Fruit fly (Drosophila melanogaster) whole organism, embryonic: ENCODE data around the gene frj.

Source experiments
- Abd-B ChIP-seq: fragments of 200-800 bp; sonication (Bioruptor generic); optimal IDR thresholded peaks from 2 replicates; lab custom pipeline; 2018; ENCODE audit warnings: missing biosample characterization, mild to moderate bottlenecking, missing genetic modification characterization, moderate library complexity
- Ada2b ChIP-seq: fragments of 200-800 bp; sonication (Bioruptor generic); IDR thresholded peaks from 2 replicates; pipeline ENCODE4 v1.3.6; 2022; ENCODE audit warnings: missing biosample characterization, missing genetic modification characterization
- CG10274 ChIP-seq: fragments of 200-800 bp; sonication (Bioruptor generic); optimal IDR thresholded peaks from 3 replicates; lab custom pipeline; 2017; ENCODE audit warnings: missing biosample characterization, mild to moderate bottlenecking, missing genetic modification characterization
- CG10654 ChIP-seq: fragments of 200-800 bp; sonication (Bioruptor generic); optimal IDR thresholded peaks from 2 replicates; lab custom pipeline; 2016; ENCODE audit warnings: missing biosample characterization, missing genetic modification characterization
- CG11456 ChIP-seq: fragments of 200-800 bp; sonication (Bioruptor generic); IDR thresholded peaks from 3 replicates; pipeline ENCODE4 v1.3.6; 2022; ENCODE audit warnings: missing biosample characterization, missing genetic modification characterization
- CG13123 ChIP-seq: fragments of 200-800 bp; sonication (Bioruptor generic); optimal IDR thresholded peaks from 2 replicates; lab custom pipeline; 2016; ENCODE audit warnings: missing biosample characterization, missing genetic modification characterization
- CG14441 ChIP-seq: fragments of 200-800 bp; sonication (Bioruptor generic); IDR thresholded peaks from 2 replicates; pipeline ENCODE4 v1.3.6; 2022; ENCODE audit warnings: missing biosample characterization, missing genetic modification characterization
- CG14667 ChIP-seq: fragments of 200-800 bp; sonication (Bioruptor generic); IDR thresholded peaks from 2 replicates; pipeline ENCODE4 v1.3.6; 2022; ENCODE audit warnings: missing biosample characterization, missing genetic modification characterization
- CG14965 ChIP-seq: fragments of 200-800 bp; sonication (Bioruptor generic); optimal IDR thresholded peaks from 2 replicates; lab custom pipeline; 2016; ENCODE audit warnings: missing biosample characterization, missing genetic modification characterization, borderline replicate concordance
- CG15073 ChIP-seq: fragments of 200-800 bp; sonication (Bioruptor generic); optimal IDR thresholded peaks from 2 replicates; lab custom pipeline; 2016; ENCODE audit warnings: missing biosample characterization, missing genetic modification characterization
- CG15269 ChIP-seq: fragments of 200-800 bp; sonication (Bioruptor generic); optimal IDR thresholded peaks from 2 replicates; lab custom pipeline; 2018; ENCODE audit warnings: missing biosample characterization, mild to moderate bottlenecking, missing genetic modification characterization, moderate library complexity
- CG15514 ChIP-seq: fragments of 200-800 bp; sonication (Bioruptor generic); optimal IDR thresholded peaks from 3 replicates; lab custom pipeline; 2017; ENCODE audit warnings: missing biosample characterization, missing genetic modification characterization, mild to moderate bottlenecking, moderate library complexity, missing genetic modification reagents
- CG15696 ChIP-seq: fragments of 200-800 bp; sonication (Bioruptor generic); optimal IDR thresholded peaks from 2 replicates; lab custom pipeline; 2019; ENCODE audit warnings: missing biosample characterization, mild to moderate bottlenecking, missing genetic modification characterization, moderate library complexity
- CG16779 ChIP-seq: fragments of 200-800 bp; sonication (Bioruptor generic); IDR thresholded peaks from 2 replicates; pipeline ENCODE4 v1.3.6; 2022; ENCODE audit warnings: missing biosample characterization, missing genetic modification characterization
- CG17361 ChIP-seq: fragments of 200-800 bp; sonication (Bioruptor generic); IDR thresholded peaks from 3 replicates; pipeline ENCODE4 v1.3.6; 2022; ENCODE audit warnings: missing biosample characterization, missing genetic modification characterization
- CG2129 ChIP-seq: fragments of 200-800 bp; sonication (Bioruptor generic); IDR thresholded peaks from 2 replicates; pipeline ENCODE4 v1.3.6; 2022; ENCODE audit warnings: missing biosample characterization, missing genetic modification characterization; ENCODE audit not compliant: partially characterized antibody
- CG2199 ChIP-seq: fragments of 200-800 bp; sonication (Bioruptor generic); IDR thresholded peaks from 3 replicates; pipeline ENCODE4 v1.3.6; 2022; ENCODE audit warnings: missing biosample characterization, missing genetic modification characterization
- CG31441 ChIP-seq: fragments of 200-800 bp; sonication (Bioruptor generic); IDR thresholded peaks from 2 replicates; pipeline ENCODE4 v1.3.6; 2022; ENCODE audit warnings: missing biosample characterization, missing genetic modification characterization
- CG3838 ChIP-seq: fragments of 200-800 bp; sonication (Bioruptor generic); optimal IDR thresholded peaks from 3 replicates; lab custom pipeline; 2016; ENCODE audit warnings: missing biosample characterization, missing genetic modification characterization
- CG4424 ChIP-seq: fragments of 200-800 bp; sonication (Bioruptor generic); optimal IDR thresholded peaks from 3 replicates; lab custom pipeline; 2016; ENCODE audit warnings: missing biosample characterization, missing genetic modification characterization
- CG7745 ChIP-seq: fragments of 200-800 bp; sonication (Bioruptor generic); optimal IDR thresholded peaks from 2 replicates; lab custom pipeline; 2018; ENCODE audit warnings: missing biosample characterization, mild to moderate bottlenecking, missing genetic modification characterization, moderate library complexity
- CG7928 ChIP-seq: fragments of 200-800 bp; sonication (Bioruptor generic); optimal IDR thresholded peaks from 2 replicates; lab custom pipeline; 2017; ENCODE audit warnings: missing biosample characterization, mild to moderate bottlenecking, missing genetic modification characterization
- CG8290 ChIP-seq, 3 experiments: fragments of 200-800 bp; sonication (Bioruptor generic); optimal IDR thresholded peaks; 2 replicates each; lab custom pipeline; 2016 to 2019; ENCODE audit warnings: missing biosample characterization in 3 of 3, missing genetic modification characterization in 3 of 3, mild to moderate bottlenecking in 2 of 3, moderate library complexity in 1 of 3
- CG9437 ChIP-seq: fragments of 200-800 bp; sonication (Bioruptor generic); optimal IDR thresholded peaks from 2 replicates; lab custom pipeline; 2018; ENCODE audit warnings: missing biosample characterization, mild to moderate bottlenecking, missing genetic modification characterization
- CG9609 ChIP-seq: fragments of 200-800 bp; sonication (Bioruptor generic); optimal IDR thresholded peaks from 3 replicates; lab custom pipeline; 2016; ENCODE audit warnings: missing biosample characterization, missing genetic modification characterization
- GATAe ChIP-seq: fragments of 200-800 bp; sonication (Bioruptor generic); conservative IDR thresholded peaks from 2 replicates; pipeline ENCODE4 v1.3.6; 2022; ENCODE audit warnings: missing biosample characterization, missing genetic modification characterization
- Gug ChIP-seq: fragments of 200-800 bp; sonication (Bioruptor generic); IDR thresholded peaks from 4 replicates; pipeline ENCODE4 v1.3.6; 2022; ENCODE audit warnings: missing biosample characterization, missing genetic modification characterization
- Hmr ChIP-seq: fragments of 200-800 bp; sonication (Bioruptor generic); optimal IDR thresholded peaks from 3 replicates; lab custom pipeline; 2017; ENCODE audit warnings: mild to moderate bottlenecking, missing biosample characterization, missing genetic modification reagents, missing genetic modification characterization
- MBD-R2 ChIP-seq: fragments of 200-800 bp; sonication (Bioruptor generic); IDR thresholded peaks from 2 replicates; pipeline ENCODE4 v1.3.6; 2022; ENCODE audit warnings: missing biosample characterization, missing genetic modification characterization
- Mrtf ChIP-seq: fragments of 200-800 bp; sonication (Bioruptor generic); IDR thresholded peaks from 3 replicates; pipeline ENCODE4 v1.3.6; 2022; ENCODE audit warnings: missing biosample characterization, missing genetic modification characterization
- NC2α ChIP-seq: fragments of 200-800 bp; sonication (Bioruptor generic); optimal IDR thresholded peaks from 2 replicates; lab custom pipeline; 2016; ENCODE audit warnings: missing biosample characterization, missing genetic modification characterization
- Scr ChIP-seq: fragments of 200-800 bp; sonication (Bioruptor generic); IDR thresholded peaks from 2 replicates; pipeline ENCODE4 v1.3.6; 2022; ENCODE audit warnings: missing biosample characterization, missing genetic modification characterization; ENCODE audit not compliant: partially characterized antibody
- Sin3A ChIP-seq: fragments of >200 bp; optimal IDR thresholded peaks from 2 replicates; lab custom pipeline; 2018
- Sox100B ChIP-seq: fragments of 200-800 bp; sonication (Bioruptor generic); optimal IDR thresholded peaks from 3 replicates; lab custom pipeline; 2018; ENCODE audit warnings: missing biosample characterization, mild to moderate bottlenecking, missing genetic modification characterization
- ara ChIP-seq: fragments of 200-800 bp; sonication (Bioruptor generic); IDR thresholded peaks from 2 replicates; pipeline ENCODE4 v1.3.6; 2022; ENCODE audit warnings: missing biosample characterization, missing genetic modification characterization
- az2 ChIP-seq: fragments of 200-800 bp; sonication (Bioruptor generic); optimal IDR thresholded peaks from 3 replicates; lab custom pipeline; 2016; ENCODE audit warnings: missing biosample characterization, missing genetic modification characterization
- bsh ChIP-seq, 2 experiments: fragments of 200-800 bp; sonication (Bioruptor generic); optimal IDR thresholded peaks; 2 replicates each; lab custom pipeline; 2017 to 2018; ENCODE audit warnings: mild to moderate bottlenecking in 2 of 2, missing biosample characterization in 2 of 2, missing genetic modification characterization in 2 of 2, moderate library complexity in 1 of 2
- crc ChIP-seq: fragments of 200-800 bp; sonication (Bioruptor generic); optimal IDR thresholded peaks from 2 replicates; lab custom pipeline; 2016; ENCODE audit warnings: missing biosample characterization, missing genetic modification characterization
- dmrt11E ChIP-seq: fragments of 200-800 bp; sonication (Bioruptor generic); optimal IDR thresholded peaks from 3 replicates; lab custom pipeline; 2018; ENCODE audit warnings: missing biosample characterization, mild to moderate bottlenecking, missing genetic modification characterization, moderate library complexity
- ewg ChIP-seq: fragments of 200-800 bp; sonication (Bioruptor generic); optimal IDR thresholded peaks from 3 replicates; lab custom pipeline; 2017; ENCODE audit warnings: mild to moderate bottlenecking, missing biosample characterization, missing genetic modification reagents, missing genetic modification characterization
- fd64A ChIP-seq: fragments of 200-800 bp; sonication (Bioruptor generic); optimal IDR thresholded peaks from 3 replicates; lab custom pipeline; 2018; ENCODE audit warnings: missing biosample characterization, mild to moderate bottlenecking, missing genetic modification characterization
- klu ChIP-seq: fragments of 200-800 bp; sonication (Bioruptor generic); IDR thresholded peaks from 2 replicates; pipeline ENCODE4 v1.3.6; 2022; ENCODE audit warnings: missing biosample characterization, missing genetic modification characterization
- nmo ChIP-seq: fragments of 200-800 bp; sonication (Bioruptor generic); optimal IDR thresholded peaks from 2 replicates; lab custom pipeline; 2018; ENCODE audit warnings: missing biosample characterization, mild to moderate bottlenecking, missing genetic modification characterization, moderate library complexity
- pum ChIP-seq: fragments of 200-800 bp; sonication (Bioruptor generic); optimal IDR thresholded peaks from 2 replicates; lab custom pipeline; 2016; ENCODE audit warnings: missing biosample characterization, missing genetic modification characterization
- sob ChIP-seq: fragments of 200-800 bp; sonication (Bioruptor generic); IDR thresholded peaks from 2 replicates; pipeline ENCODE4 v1.3.6; 2022; ENCODE audit warnings: missing biosample characterization, missing genetic modification characterization
- vfl ChIP-seq: fragments of 200-800 bp; sonication (Bioruptor generic); optimal IDR thresholded peaks from 2 replicates; lab custom pipeline; 2016; ENCODE audit warnings: missing biosample characterization, missing genetic modification characterization
- vnd ChIP-seq: fragments of 200-800 bp; sonication (Bioruptor generic); IDR thresholded peaks from 3 replicates; pipeline ENCODE4 v1.3.6; 2022; ENCODE audit warnings: missing biosample characterization, missing genetic modification characterization; ENCODE audit not compliant: partially characterized antibody
- vvl ChIP-seq: fragments of 200-800 bp; sonication (Bioruptor generic); IDR thresholded peaks from 2 replicates; pipeline ENCODE4 v1.3.6; 2022; ENCODE audit warnings: missing biosample characterization, missing genetic modification characterization

The frj gene

DNA sequence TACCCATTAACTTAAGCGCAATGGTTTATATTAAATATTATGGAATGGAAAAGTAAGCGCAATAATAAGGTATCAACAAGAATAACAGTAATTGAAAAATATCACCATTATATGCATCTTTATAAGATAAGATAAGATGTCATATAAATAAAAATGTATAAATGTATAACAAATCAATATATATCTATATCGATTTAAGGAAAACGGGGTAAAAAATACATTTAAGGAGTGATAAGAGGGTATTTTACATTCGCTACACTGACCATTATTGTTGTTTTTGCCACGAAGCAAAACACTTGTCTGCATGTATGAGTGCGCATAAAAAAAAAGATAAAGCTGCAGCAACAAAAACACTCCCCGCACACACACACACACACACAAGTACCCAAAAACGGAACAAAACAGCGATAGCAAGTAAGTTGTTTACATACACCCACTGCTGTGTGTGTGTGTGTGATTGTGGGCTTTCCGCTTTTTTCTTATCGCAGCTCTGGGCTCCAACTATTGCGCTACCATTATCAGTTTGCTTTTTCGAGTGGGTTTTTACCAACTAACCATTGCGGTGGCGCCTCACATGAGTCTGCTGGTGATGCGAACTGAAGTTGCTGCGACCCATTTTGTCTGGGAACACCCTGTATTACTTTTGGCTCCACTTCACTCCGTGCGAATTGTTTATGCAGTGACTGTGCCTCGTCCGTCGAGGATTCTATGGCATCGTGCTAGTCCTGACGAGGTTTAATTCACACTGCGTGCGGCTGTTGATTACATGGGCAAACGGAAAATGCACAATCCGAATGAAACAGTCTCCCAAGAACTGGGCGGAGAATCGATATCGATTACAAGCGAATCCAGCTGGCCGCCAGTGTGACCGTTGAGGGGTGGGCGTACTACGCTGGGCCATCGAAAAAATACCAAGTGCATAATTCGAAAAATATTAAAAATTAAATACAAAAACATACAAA, 17.5 kb downstream of the frj start, which contains the start of gene mmy (continued):
- no peak for TF ChIP-seq CG8290 (GFP tag; optimal IDR thresholded peaks at IDR 0.05; lab: Kevin White, UChicago)
- TF ChIP-seq CG8290 (tag; optimal IDR thresholded peaks at IDR 0.05; lab: Kevin White, UChicago): peak in 1 of 2 experiments; percentile 68
- no peak for TF ChIP-seq CG7745 (tag; lab: Kevin White, UChicago)
- peak; percentile 23 for TF ChIP-seq CG4424 (GFP tag; lab: Kevin White, UChicago)
- no peak for TF ChIP-seq CG2199 (GFP tag; lab: Robert Waterston, UW)
- TF ChIP-seq Hmr: peak; percentile 56
- peak; percentile 10 for TF ChIP-seq CG9609 (GFP tag; lab: Kevin White, UChicago)
- no peak for TF ChIP-seq CG16779 (GFP tag; lab: Robert Waterston, UW)
- TF ChIP-seq crc (GFP tag; lab: Kevin White, UChicago): peak; percentile 17
- TF ChIP-seq CG2129 (GFP tag; lab: Robert Waterston, UW): no peak; the same call in 1 of the 2 replicates
- no peak for TF ChIP-seq CG3838 (GFP tag; lab: Kevin White, UChicago)
- TF ChIP-seq vvl: peak; percentile 37
- TF ChIP-seq Sox100B (GFP tag; lab: Kevin White, UChicago): peak; percentile 39
- no peak for TF ChIP-seq CG10274 (GFP tag; lab: Kevin White, UChicago)
- TF ChIP-seq ewg: peak; percentile 21
- TF ChIP-seq dmrt11E (tag; lab: Kevin White, UChicago): no peak
- peak; percentile 46 for TF ChIP-seq Scr
- no peak for TF ChIP-seq Mrtf (GFP tag; lab: Robert Waterston, UW)
- TF ChIP-seq GATAe (GFP tag; lab: Robert Waterston, UW): peak; percentile 91
- peak; percentile 72 for TF ChIP-seq CG15269 (tag; lab: Kevin White, UChicago)
- TF ChIP-seq CG14441 (GFP tag; lab: Robert Waterston, UW): 0 out of 2 replicates have a peak, but pooled peaks have one; percentile 24
- TF ChIP-seq nmo: peak; percentile 78
- TF ChIP-seq CG9437 (GFP tag; lab: Kevin White, UChicago): peak; percentile 38
- no peak for TF ChIP-seq ara (GFP tag; lab: Robert Waterston, UW)
- peak; percentile 23 for TF ChIP-seq CG7928 (GFP tag; lab: Kevin White, UChicago)
- TF ChIP-seq CG15696 (tag; lab: Kevin White, UChicago): peak; percentile 3
- no peak for TF ChIP-seq CG13123
- 0 out of 4 replicates have a peak, but pooled peaks have one; percentile 8 for TF ChIP-seq Gug (GFP tag; lab: Robert Waterston, UW)
- TF ChIP-seq CG14965 (GFP tag; lab: Kevin White, UChicago): no peak
- peak; percentile 40 for TF ChIP-seq Sin3A
- TF ChIP-seq CG17361: peak; percentile 56
- no peak for TF ChIP-seq Ada2b (GFP tag; lab: Robert Waterston, UW)
- TF ChIP-seq bsh (GFP tag; optimal IDR thresholded peaks at IDR 0.05; lab: Kevin White, UChicago): peak; percentile 18 to 47
- no peak for TF ChIP-seq sob (GFP tag; lab: Robert Waterston, UW)
- peak; percentile 43 for TF ChIP-seq az2
- no peak for TF ChIP-seq pum (GFP tag; lab: Kevin White, UChicago)
- TF ChIP-seq Abd-B: peak; percentile 33
- no peak for TF ChIP-seq NC2α (GFP tag; lab: Kevin White, UChicago)
- 0 out of 2 replicates have a peak, but pooled peaks have one; percentile 26 for TF ChIP-seq klu (GFP tag; lab: Robert Waterston, UW)
- peak; percentile 36 for TF ChIP-seq CG15514
- TF ChIP-seq CG10654 (GFP tag; lab: Kevin White, UChicago): no peak
- no peak for TF ChIP-seq CG15073
- no peak for TF ChIP-seq CG11456 (GFP tag; lab: Robert Waterston, UW)
- TF ChIP-seq vfl (GFP tag; lab: Kevin White, UChicago): no peak
- TF ChIP-seq CG31441 (GFP tag; lab: Robert Waterston, UW): peak; percentile 66
- peak; percentile 51 for TF ChIP-seq fd64A (GFP tag; lab: Kevin White, UChicago)
- TF ChIP-seq vnd (GFP tag; lab: Robert Waterston, UW): 0 out of 3 replicates have a peak, but pooled peaks have one; percentile 49
- no peak for TF ChIP-seq CG14667 (GFP tag; lab: Robert Waterston, UW)
- TF ChIP-seq MBD-R2 (GFP tag; lab: Robert Waterston, UW): peak; percentile 62
